Worm (Caenorhabditis elegans) whole organism, mixed stage, embryonic: ENCODE measurements around the gene C12D8.13.

Experiments
- lsy-2 ChIP-seq: fragments of 150-350 bp; optimal IDR thresholded peaks from 2 replicates; lab custom pipeline; 2014; ENCODE audit warnings: missing biosample characterization, missing genetic modification characterization
- nhr-12 ChIP-seq: fragments of 150-350 bp; optimal IDR thresholded peaks from 2 replicates; lab custom pipeline; 2014; ENCODE audit warnings: missing biosample characterization, missing genetic modification characterization
- nhr-28 ChIP-seq: fragments of 150-350 bp; optimal IDR thresholded peaks from 2 replicates; lab custom pipeline; 2014; ENCODE audit warnings: missing biosample characterization, missing genetic modification characterization
- nhr-76 ChIP-seq: sonication (generic microtip); optimal IDR thresholded peaks from 2 replicates; lab custom pipeline; 2017; ENCODE audit warnings: missing biosample characterization, missing genetic modification characterization
- pha-4 ChIP-seq: fragments of 150-350 bp; optimal IDR thresholded peaks from 2 replicates; lab custom pipeline; 2018; ENCODE audit warnings: missing biosample characterization, missing genetic modification reagents, missing genetic modification characterization
- unc-39 ChIP-seq: fragments of 150-350 bp; optimal IDR thresholded peaks from 2 replicates; lab custom pipeline; 2014; ENCODE audit warnings: missing biosample characterization, missing genetic modification characterization
- unc-62 ChIP-seq: fragments of 150-350 bp; optimal IDR thresholded peaks from 2 replicates; lab custom pipeline; 2014; ENCODE audit warnings: missing biosample characterization, missing genetic modification reagents, missing genetic modification characterization
- ztf-11 ChIP-seq: fragments of 150-350 bp; optimal IDR thresholded peaks from 2 replicates; lab custom pipeline; 2014; ENCODE audit warnings: missing biosample characterization, missing genetic modification characterization

ce11 chrV:10222007-10222406, 1.5 kb upstream of the C12D8.13 start, which contains the start of gene C12D8.20:
- no peak for TF ChIP-seq ztf-11 (tag; lab: Kevin White, UChicago)
- no peak for TF ChIP-seq unc-62
- no peak for TF ChIP-seq pha-4 (tag; lab: Kevin White, UChicago)
- no peak for TF ChIP-seq nhr-12 (tag; lab: Kevin White, UChicago)
- TF ChIP-seq unc-39 = no peak
- no peak for TF ChIP-seq nhr-28 (tag; lab: Kevin White, UChicago)
- no peak for TF ChIP-seq nhr-76 (tag; lab: Kevin White, UChicago)
- TF ChIP-seq lsy-2 (tag; lab: Kevin White, UChicago) = no peak
